Worm (Caenorhabditis elegans): ENCODE data around the gene F42G4.5.

ce11 chrII:13066777-13067290, 6.4 kb upstream of the F42G4.5 start:
- TF ChIP-seq ets-7 (tag; optimal IDR thresholded peaks at IDR 0.05) (no peak), ama-1 (optimal IDR thresholded peaks at IDR 0.05) (no peak)

All from whole organism, early embryonic.